Worm (Caenorhabditis elegans): ENCODE data around the gene stc-1.

stc-1 gene

ce11 chrII:8603567-8604359 is 37.8 kb upstream of the stc-1 start, which contains the start of gene suf-1 (continued):
- TF ChIP-seq lag-1 (GFP tag; IDR thresholded peaks at IDR 0.05) (no peak), ceh-79 (tag; optimal IDR thresholded peaks at IDR 0.05) (no peak), pbrm-1 (GFP tag; IDR thresholded peaks at IDR 0.05) (peak; percentile 45; the same call in 1 of the 2 replicates), D2030.7 (GFP tag; IDR thresholded peaks at IDR 0.05) (peak; percentile 35; the same call in 1 of the 2 replicates), ztf-26 (tag; optimal IDR thresholded peaks at IDR 0.05) (no peak), sptf-2 (GFP tag; optimal IDR thresholded peaks at IDR 0.05) (no peak), C17E4.6 (GFP tag; IDR thresholded peaks at IDR 0.05) (peak; percentile 60), B0261.1 (tag; optimal IDR thresholded peaks at IDR 0.05) (no peak), F10E7.11 (tag; optimal IDR thresholded peaks at IDR 0.05) (no peak), B0035.1 (tag; optimal IDR thresholded peaks at IDR 0.05) (no peak), nhr-80 (tag; optimal IDR thresholded peaks at IDR 0.05) (no peak), lin-26 (GFP tag; IDR thresholded peaks at IDR 0.05) (peak; percentile 73; the same call in 1 of the 2 replicates), F22D6.2 (tag; optimal IDR thresholded peaks at IDR 0.05) (no peak), dpff-1 (tag; optimal IDR thresholded peaks at IDR 0.05) (no peak), F37B4.10 (GFP tag; IDR thresholded peaks at IDR 0.05) (no peak), ceh-27 (GFP tag; optimal IDR thresholded peaks at IDR 0.05) (no peak), rpc-1 (optimal IDR thresholded peaks at IDR 0.05) (no peak), rpc-1 (tag; optimal IDR thresholded peaks at IDR 0.05) (peak; percentile 3), ceh-91 (GFP tag; IDR thresholded peaks at IDR 0.05) (no peak), madf-10 (tag; optimal IDR thresholded peaks at IDR 0.05) (no peak), nhr-179 (tag; optimal IDR thresholded peaks at IDR 0.05) (no peak), T07F8.4 (tag; optimal IDR thresholded peaks at IDR 0.05) (no peak), fkh-3 (tag; optimal IDR thresholded peaks at IDR 0.05) (no peak), sea-2 (GFP tag; IDR thresholded peaks at IDR 0.05) (no peak), ztf-3 (GFP tag; optimal IDR thresholded peaks at IDR 0.05) (no peak), nfyb-1 (GFP tag; IDR thresholded peaks at IDR 0.05) (peak; percentile 39; the same call in 1 of the 2 replicates), cebp-1 (GFP tag; IDR thresholded peaks at IDR 0.05) (no peak), cebp-1 (tag; optimal IDR thresholded peaks at IDR 0.05) (no peak), K11D2.4 (GFP tag; IDR thresholded peaks at IDR 0.05) (0 out of 2 replicates have a peak, but pooled peaks have one; percentile 10), let-526 (GFP tag; IDR thresholded peaks at IDR 0.05) (no peak), F57A8.1 (GFP tag; optimal IDR thresholded peaks at IDR 0.05) (no peak), snpc-4 (GFP tag; optimal IDR thresholded peaks at IDR 0.05) (peak; percentile 49), snpc-4 (tag; optimal IDR thresholded peaks at IDR 0.05) (peak in 3 of 4 experiments; percentile 29 to 81 (median 42)), sdz-38 (tag; optimal IDR thresholded peaks at IDR 0.05) (no peak), lsy-27 (tag; optimal IDR thresholded peaks at IDR 0.05; ENCODE audit: borderline replicate concordance, insufficient read depth) (no peak), ekl-4 (GFP tag; IDR thresholded peaks at IDR 0.05) (peak; percentile 90), F52B5.7 (tag; optimal IDR thresholded peaks at IDR 0.05) (peak; percentile 22), ama-1 (optimal IDR thresholded peaks at IDR 0.05) (no peak), ama-1 (GFP tag; optimal IDR thresholded peaks at IDR 0.05) (peak in 1 of 2 experiments; percentile 51), mel-28 (tag; optimal IDR thresholded peaks at IDR 0.05; ENCODE audit: borderline replicate concordance) (no peak), madf-6 (GFP tag; IDR thresholded peaks at IDR 0.05) (peak; percentile 85), tbp1 (GFP tag; optimal IDR thresholded peaks at IDR 0.05) (peak; percentile 36), B0019.2 (GFP tag; conservative IDR thresholded peaks at IDR 0.05) (no peak; the same call in 1 of the 2 replicates), zfh-2 (GFP tag; conservative IDR thresholded peaks at IDR 0.05) (no peak), ztf-18 (tag; optimal IDR thresholded peaks at IDR 0.05) (no peak), die-1 (tag; optimal IDR thresholded peaks at IDR 0.05) (peak; percentile 37), bed-1 (GFP tag; IDR thresholded peaks at IDR 0.05) (0 out of 2 replicates have a peak, but pooled peaks have one; percentile 20), ccch-3 (GFP tag; optimal IDR thresholded peaks at IDR 0.05) (no peak), lsl-1 (GFP tag; optimal IDR thresholded peaks at IDR 0.05) (peak; percentile 58)

Data from whole organism, young adult.